Worm (Caenorhabditis elegans) whole organism, early embryonic: ENCODE data around the gene trx-1.

Experiments
- B0310.2 ChIP-seq: sonication (generic microtip); optimal IDR thresholded peaks from 2 replicates; lab custom pipeline; 2016; ENCODE audit warnings: mild to moderate bottlenecking, missing genetic modification characterization, missing compliant biosample characterization
- F13C5.2 ChIP-seq: sonication (generic microtip); optimal IDR thresholded peaks from 2 replicates; lab custom pipeline; 2017; ENCODE audit warnings: mild to moderate bottlenecking, missing genetic modification characterization, inconsistent platforms, missing compliant biosample characterization
- aly-1 ChIP-seq: sonication (generic microtip); optimal IDR thresholded peaks from 2 replicates; lab custom pipeline; 2016; ENCODE audit warnings: missing genetic modification characterization, missing compliant biosample characterization
- ama-1 ChIP-seq: fragments of 150-350 bp; optimal IDR thresholded peaks from 2 replicates; lab custom pipeline; 2014
- ceh-13 ChIP-seq: fragments of 200-800 bp; sonication (Bioruptor generic); optimal IDR thresholded peaks from 2 replicates; lab custom pipeline; 2018; ENCODE audit warnings: mild to moderate bottlenecking, missing genetic modification characterization, missing compliant biosample characterization
- ceh-36 ChIP-seq: sonication (generic microtip); optimal IDR thresholded peaks from 2 replicates; lab custom pipeline; 2016; ENCODE audit warnings: missing genetic modification characterization, inconsistent platforms, missing compliant biosample characterization
- ets-7 ChIP-seq: sonication (generic microtip); optimal IDR thresholded peaks from 2 replicates; lab custom pipeline; 2016; ENCODE audit warnings: missing genotype, missing genetic modification characterization, missing compliant biosample characterization
- flt-1 ChIP-seq: fragments of 200-800 bp; sonication (Bioruptor generic); IDR thresholded peaks from 2 replicates; pipeline ENCODE4 v1.3.6; 2022; ENCODE audit warnings: missing genetic modification characterization, missing compliant biosample characterization
- hmbx-1 ChIP-seq: sonication (generic microtip); optimal IDR thresholded peaks from 2 replicates; lab custom pipeline; 2016; ENCODE audit warnings: mild to moderate bottlenecking, missing genetic modification characterization, missing compliant biosample characterization
- hmg-4 ChIP-seq: fragments of 200-800 bp; sonication (Bioruptor generic); optimal IDR thresholded peaks from 2 replicates; lab custom pipeline; 2018; ENCODE audit warnings: mild to moderate bottlenecking, missing genetic modification characterization, missing compliant biosample characterization
- hnd-1 ChIP-seq: sonication (generic microtip); optimal IDR thresholded peaks from 2 replicates; lab custom pipeline; 2016; ENCODE audit warnings: missing genetic modification characterization, missing compliant biosample characterization
- pes-1 ChIP-seq: fragments of 200-800 bp; sonication (Bioruptor generic); IDR thresholded peaks from 2 replicates; pipeline ENCODE4 v1.3.6; 2022; ENCODE audit warnings: missing genetic modification reagents, missing genetic modification characterization, missing compliant biosample characterization
- scrt-1 ChIP-seq: fragments of 200-800 bp; sonication (Bioruptor generic); IDR thresholded peaks from 2 replicates; pipeline ENCODE4 v1.3.6; 2022; ENCODE audit warnings: missing genetic modification characterization, missing compliant biosample characterization
- sea-1 ChIP-seq: fragments of 200-800 bp; sonication (Bioruptor generic); conservative IDR thresholded peaks from 2 replicates; pipeline ENCODE4 v1.3.6; 2022; ENCODE audit warnings: missing genetic modification characterization, missing compliant biosample characterization
- tbx-11 ChIP-seq: fragments of 200-800 bp; sonication (Bioruptor generic); IDR thresholded peaks from 2 replicates; pipeline ENCODE4 v1.3.6; 2022; ENCODE audit warnings: missing genetic modification characterization, missing compliant biosample characterization
- tbx-37 ChIP-seq: fragments of 200-800 bp; sonication (Bioruptor generic); conservative IDR thresholded peaks from 2 replicates; pipeline ENCODE4 v1.3.6; 2022; ENCODE audit warnings: missing genetic modification reagents, missing genetic modification characterization, missing compliant biosample characterization
- tra-4 ChIP-seq: sonication (generic microtip); optimal IDR thresholded peaks from 2 replicates; lab custom pipeline; 2017; ENCODE audit warnings: missing genetic modification characterization, missing compliant biosample characterization

trx-1 gene

ce11 chrII:7776715-7777114, 23.3 kb upstream of the trx-1 start:
- TF ChIP-seq ets-7 (tag; lab: Kevin White, UChicago) (no peak), B0310.2 (no peak), hmbx-1 (tag; lab: Kevin White, UChicago) (no peak), tbx-37 (no peak), tra-4 (tag; lab: Kevin White, UChicago) (no peak), scrt-1 (GFP tag; lab: Robert Waterston, UW) (no peak), aly-1 (tag; lab: Kevin White, UChicago) (no peak), pes-1 (GFP tag; lab: Robert Waterston, UW) (no peak), flt-1 (GFP tag; lab: Robert Waterston, UW) (no peak), ceh-36 (no peak), hmg-4 (GFP tag; lab: Kevin White, UChicago) (no peak), sea-1 (no peak), ama-1 (no peak), ceh-13 (GFP tag; lab: Kevin White, UChicago) (no peak), F13C5.2 (tag; lab: Kevin White, UChicago) (no peak), tbx-11 (GFP tag; lab: Robert Waterston, UW) (no peak), hnd-1 (tag; lab: Kevin White, UChicago) (no peak)

- TF ChIP-seq B0310.2 (no peak), ceh-13 (GFP tag; lab: Kevin White, UChicago) (no peak), flt-1 (GFP tag; lab: Robert Waterston, UW) (no peak), tra-4 (tag; lab: Kevin White, UChicago) (no peak), hmg-4 (GFP tag; lab: Kevin White, UChicago) (no peak), sea-1 (no peak), ama-1 (no peak), pes-1 (GFP tag; lab: Robert Waterston, UW) (no peak), tbx-11 (GFP tag; lab: Robert Waterston, UW) (no peak), aly-1 (tag; lab: Kevin White, UChicago) (no peak), ets-7 (tag; lab: Kevin White, UChicago) (no peak), scrt-1 (GFP tag; lab: Robert Waterston, UW) (no peak), ceh-36 (no peak)
These were observed 22.8 kb upstream of the trx-1 start for ce11 chrII:7776232-7776631.

- TF ChIP-seq hnd-1 (tag; lab: Kevin White, UChicago): no peak
- no peak for TF ChIP-seq aly-1 (tag; lab: Kevin White, UChicago)
- TF ChIP-seq pes-1 (GFP tag; lab: Robert Waterston, UW): no peak
- no peak for TF ChIP-seq sea-1
- TF ChIP-seq ceh-13 (GFP tag; lab: Kevin White, UChicago): no peak
- no peak for TF ChIP-seq ets-7 (tag; lab: Kevin White, UChicago)
- TF ChIP-seq hmg-4 (GFP tag; lab: Kevin White, UChicago): no peak
- TF ChIP-seq tbx-11 (GFP tag; lab: Robert Waterston, UW): no peak
- TF ChIP-seq B0310.2: no peak
- TF ChIP-seq F13C5.2 (tag; lab: Kevin White, UChicago): no peak
- no peak for TF ChIP-seq hmbx-1 (tag; lab: Kevin White, UChicago)
- no peak for TF ChIP-seq tbx-37
- TF ChIP-seq ama-1: no peak
- TF ChIP-seq scrt-1 (GFP tag; lab: Robert Waterston, UW): no peak
- no peak for TF ChIP-seq flt-1 (GFP tag; lab: Robert Waterston, UW)
- TF ChIP-seq tra-4 (tag; lab: Kevin White, UChicago): no peak
- TF ChIP-seq ceh-36: no peak
These were observed 20.1 kb upstream of the trx-1 start for ce11 chrII:7773427-7773993.

- no peak for TF ChIP-seq tra-4 (tag; lab: Kevin White, UChicago)
- TF ChIP-seq pes-1 (GFP tag; lab: Robert Waterston, UW): no peak
- no peak for TF ChIP-seq sea-1
- no peak for TF ChIP-seq hmg-4 (GFP tag; lab: Kevin White, UChicago)
- TF ChIP-seq hnd-1 (tag; lab: Kevin White, UChicago): no peak
- TF ChIP-seq B0310.2: no peak
- TF ChIP-seq tbx-37: no peak
- TF ChIP-seq tbx-11 (GFP tag; lab: Robert Waterston, UW): no peak
- no peak for TF ChIP-seq F13C5.2 (tag; lab: Kevin White, UChicago)
- TF ChIP-seq ceh-36: no peak
- TF ChIP-seq scrt-1 (GFP tag; lab: Robert Waterston, UW): no peak
- TF ChIP-seq ceh-13 (GFP tag; lab: Kevin White, UChicago): no peak
- no peak for TF ChIP-seq ama-1
These were observed 19.0 kb upstream of the trx-1 start, which contains the start of gene C06A8.6 for ce11 chrII:7772411-7772810. Gene C06A8.6 (plus strand): TSS chrII:7772499.

ce11 chrII:7771917-7772316, 18.5 kb upstream of the trx-1 start, which contains the start of gene C06A8.8:
Gene C06A8.8 (minus strand): TSS chrII:7772017.
- TF ChIP-seq pes-1 (GFP tag; lab: Robert Waterston, UW): no peak
- TF ChIP-seq scrt-1 (GFP tag; lab: Robert Waterston, UW): no peak
- no peak for TF ChIP-seq aly-1 (tag; lab: Kevin White, UChicago)
- no peak for TF ChIP-seq ceh-36
- no peak for TF ChIP-seq ama-1
- no peak for TF ChIP-seq tra-4 (tag; lab: Kevin White, UChicago)
- TF ChIP-seq tbx-11 (GFP tag; lab: Robert Waterston, UW): no peak

ce11 chrII:7770253-7770652, 16.9 kb upstream of the trx-1 start:
- no peak for TF ChIP-seq aly-1 (tag; lab: Kevin White, UChicago)

- TF ChIP-seq aly-1 (tag; lab: Kevin White, UChicago) (no peak), flt-1 (GFP tag; lab: Robert Waterston, UW) (no peak), sea-1 (no peak), pes-1 (GFP tag; lab: Robert Waterston, UW) (no peak), tbx-37 (no peak), hnd-1 (tag; lab: Kevin White, UChicago) (no peak), ama-1 (no peak), ceh-36 (no peak), F13C5.2 (tag; lab: Kevin White, UChicago) (no peak), hmbx-1 (tag; lab: Kevin White, UChicago) (no peak), B0310.2 (no peak), ceh-13 (GFP tag; lab: Kevin White, UChicago) (no peak)
These were observed 15.9 kb upstream of the trx-1 start for ce11 chrII:7769254-7769653.
